Fruit fly (Drosophila melanogaster): ENCODE data around the gene nSyb.

nSyb gene

DNA sequence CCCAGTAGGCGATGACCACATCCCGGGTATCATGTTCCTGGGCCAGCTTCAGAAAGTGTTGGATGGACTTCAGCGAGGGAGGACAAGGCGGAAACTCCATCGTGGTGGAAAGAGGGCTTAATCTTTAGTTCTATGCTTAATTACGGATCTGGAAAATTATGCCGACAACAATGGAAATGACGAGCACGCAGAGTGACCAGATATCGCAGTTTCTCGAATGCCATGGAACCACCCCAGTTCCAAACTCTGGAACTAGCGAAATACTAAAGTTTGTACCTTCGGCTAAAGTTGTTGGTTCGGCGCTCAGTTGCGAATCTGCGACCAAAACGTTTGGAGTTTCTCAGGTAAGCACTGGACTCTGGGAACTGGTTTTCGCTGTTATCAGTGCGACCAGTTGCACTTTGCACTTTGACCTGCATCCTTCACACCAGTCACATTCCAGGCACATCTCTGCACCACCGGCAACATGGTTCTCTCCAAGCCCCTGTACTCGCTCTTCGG is 15.2 kb upstream of the nSyb start, which contains the start of the genes CG7970 and Vta1 (continued):
- TF ChIP-seq Eip93F (GFP tag; optimal IDR thresholded peaks at IDR 0.05): no peak
- no peak for TF ChIP-seq lz (GFP tag; optimal IDR thresholded peaks at IDR 0.05)
- TF ChIP-seq pdm3 (GFP tag; optimal IDR thresholded peaks at IDR 0.05): no peak
- peak; percentile 90 for TF ChIP-seq CG6276 (GFP tag; optimal IDR thresholded peaks at IDR 0.05)
- TF ChIP-seq ss (GFP tag; optimal IDR thresholded peaks at IDR 0.05): no peak
- no peak for TF ChIP-seq fkh (GFP tag; optimal IDR thresholded peaks at IDR 0.05)
- no peak for TF ChIP-seq CG4318 (GFP tag; optimal IDR thresholded peaks at IDR 0.05)
- TF ChIP-seq fd59A (GFP tag; optimal IDR thresholded peaks at IDR 0.05): no peak
- no peak for TF ChIP-seq Sox15 (GFP tag; optimal IDR thresholded peaks at IDR 0.05)
- TF ChIP-seq dac (GFP tag; optimal IDR thresholded peaks at IDR 0.05): no peak
- TF ChIP-seq vri (GFP tag; optimal IDR thresholded peaks at IDR 0.05): no peak
- TF ChIP-seq Blimp-1 (GFP tag; optimal IDR thresholded peaks at IDR 0.05): no peak
- peak; percentile 83 for TF ChIP-seq CG6808 (GFP tag; optimal IDR thresholded peaks at IDR 0.05)
- TF ChIP-seq Hr4 (GFP tag; optimal IDR thresholded peaks at IDR 0.05): no peak
- TF ChIP-seq Gug (GFP tag; IDR thresholded peaks at IDR 0.05): peak; percentile 13; the same call in 1 of the 2 replicates
- peak in 1 of 2 experiments; percentile 45 for TF ChIP-seq salr (GFP tag; optimal IDR thresholded peaks at IDR 0.05)
- no peak for TF ChIP-seq CG8319 (GFP tag; optimal IDR thresholded peaks at IDR 0.05)
- TF ChIP-seq CG31627 (GFP tag; optimal IDR thresholded peaks at IDR 0.05): no peak
- no peak for TF ChIP-seq Eip78C (GFP tag)
- no peak for TF ChIP-seq Sox14 (GFP tag; optimal IDR thresholded peaks at IDR 0.05)
- TF ChIP-seq Hr38 (GFP tag; optimal IDR thresholded peaks at IDR 0.05): no peak
- TF ChIP-seq net (GFP tag; optimal IDR thresholded peaks at IDR 0.05): peak; percentile 79
- TF ChIP-seq CG1621 (tag; optimal IDR thresholded peaks at IDR 0.05): peak; percentile 80
- TF ChIP-seq achi (GFP tag; optimal IDR thresholded peaks at IDR 0.05): no peak
- TF ChIP-seq CG16779 (tag; optimal IDR thresholded peaks at IDR 0.05): peak; percentile 75
- peak; percentile 35; the same call in 1 of the 3 replicates for TF ChIP-seq CG6163 (GFP tag; IDR thresholded peaks at IDR 0.05)
- TF ChIP-seq Lpt (GFP tag; optimal IDR thresholded peaks at IDR 0.05): peak; percentile 42
- TF ChIP-seq dsx (GFP tag; optimal IDR thresholded peaks at IDR 0.05; ENCODE audit: poor library complexity, severe bottlenecking): no peak
- TF ChIP-seq CG6854 (GFP tag; optimal IDR thresholded peaks at IDR 0.05): peak; percentile 79
- no peak for TF ChIP-seq CG11294 (GFP tag; IDR thresholded peaks at IDR 0.05)
- TF ChIP-seq CG3032 (tag; optimal IDR thresholded peaks at IDR 0.05): no peak
- no peak for TF ChIP-seq cyc (GFP tag; optimal IDR thresholded peaks at IDR 0.05)

DNA sequence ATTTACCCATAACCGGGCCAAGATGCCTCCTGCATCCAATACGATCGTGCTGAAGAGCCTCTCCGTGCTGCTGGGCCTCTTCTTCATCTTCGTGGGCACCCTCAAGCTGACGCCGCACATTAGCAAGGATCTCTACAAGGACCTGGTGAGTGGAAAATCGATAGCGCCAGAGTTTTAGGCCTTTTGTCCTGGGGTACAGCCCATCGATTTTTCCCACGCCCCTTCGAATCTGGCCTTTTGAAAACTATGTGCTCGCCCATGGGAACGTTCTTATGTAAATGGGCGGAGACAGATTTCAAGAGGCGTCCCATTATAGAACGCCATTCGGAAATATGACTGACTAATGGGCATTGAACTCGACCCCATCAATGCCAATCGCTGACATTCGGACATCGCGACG is 11.8 kb upstream of the nSyb start:
- TF ChIP-seq dsx (GFP tag; optimal IDR thresholded peaks at IDR 0.05; ENCODE audit: poor library complexity, severe bottlenecking): no peak
- TF ChIP-seq CG16779 (tag; optimal IDR thresholded peaks at IDR 0.05): no peak
- no peak for TF ChIP-seq Lpt (GFP tag; optimal IDR thresholded peaks at IDR 0.05)
- no peak for TF ChIP-seq net (GFP tag; optimal IDR thresholded peaks at IDR 0.05)
- TF ChIP-seq pdm3 (GFP tag; optimal IDR thresholded peaks at IDR 0.05): no peak
- TF ChIP-seq Hr4 (GFP tag; optimal IDR thresholded peaks at IDR 0.05): no peak
- TF ChIP-seq CG6792 (GFP tag; optimal IDR thresholded peaks at IDR 0.05): no peak
- no peak for TF ChIP-seq Gug (GFP tag; IDR thresholded peaks at IDR 0.05)
- no peak for TF ChIP-seq CG32006 (GFP tag; optimal IDR thresholded peaks at IDR 0.05)
- TF ChIP-seq fd59A (GFP tag; optimal IDR thresholded peaks at IDR 0.05): no peak
- no peak for TF ChIP-seq esn (GFP tag; optimal IDR thresholded peaks at IDR 0.05)
- TF ChIP-seq Eip78C (GFP tag): no peak
- TF ChIP-seq vri (GFP tag; optimal IDR thresholded peaks at IDR 0.05): no peak
- TF ChIP-seq CG8119 (GFP tag; IDR thresholded peaks at IDR 0.05): no peak
- TF ChIP-seq CG3919 (GFP tag; optimal IDR thresholded peaks at IDR 0.05): no peak

DNA sequence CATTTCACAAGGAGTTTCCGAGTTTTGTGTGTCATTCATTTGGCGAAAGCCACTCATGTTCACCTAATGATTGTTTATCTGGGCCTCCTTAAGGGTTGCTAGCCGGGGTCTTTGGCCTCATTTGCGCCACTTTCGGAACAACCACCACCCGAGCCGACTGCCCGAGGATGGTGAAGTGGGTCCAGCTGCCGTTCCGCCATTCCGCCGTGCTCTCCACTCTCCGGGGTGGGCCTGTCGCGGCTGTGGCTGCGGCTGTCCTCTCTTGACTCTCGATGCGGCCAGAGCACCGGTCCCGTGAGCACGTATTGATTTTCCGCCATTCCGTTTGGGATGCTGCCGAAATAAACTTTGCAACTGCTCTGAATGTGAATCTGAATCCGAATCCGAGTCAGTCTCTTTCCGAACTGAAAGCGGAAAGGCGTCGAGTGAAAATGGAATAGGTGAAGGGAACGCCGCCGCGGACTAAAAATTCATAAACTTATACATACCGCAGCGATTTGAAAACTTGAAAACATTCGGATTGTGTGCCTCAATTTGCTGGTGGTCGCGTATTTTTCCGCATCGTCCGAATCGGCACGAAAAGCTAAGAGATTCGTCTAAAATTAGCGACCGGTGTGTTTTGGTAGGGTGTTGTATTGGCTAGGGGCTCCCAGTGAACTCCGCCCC is 11.3 kb upstream of the nSyb start, which contains the start of gene CG13920:
TSS of gene CG13920 (plus strand) at position 255 of the 666 bp plus-strand sequence.
- no peak for TF ChIP-seq Eip78C (GFP tag)
- TF ChIP-seq CG8119 (GFP tag; IDR thresholded peaks at IDR 0.05): no peak
- TF ChIP-seq Sox14 (GFP tag; optimal IDR thresholded peaks at IDR 0.05): no peak
- TF ChIP-seq CG8632 (GFP tag; optimal IDR thresholded peaks at IDR 0.05): no peak
- no peak for TF ChIP-seq vri (GFP tag; optimal IDR thresholded peaks at IDR 0.05)
- TF ChIP-seq esn (GFP tag; optimal IDR thresholded peaks at IDR 0.05): no peak
- no peak for TF ChIP-seq CG31627 (GFP tag; optimal IDR thresholded peaks at IDR 0.05)
- TF ChIP-seq Hr4 (GFP tag; optimal IDR thresholded peaks at IDR 0.05): no peak
- no peak for TF ChIP-seq OdsH (GFP tag; optimal IDR thresholded peaks at IDR 0.05)
- TF ChIP-seq Hr38 (GFP tag; optimal IDR thresholded peaks at IDR 0.05): no peak
- TF ChIP-seq achi (GFP tag; optimal IDR thresholded peaks at IDR 0.05): no peak
- no peak for TF ChIP-seq fkh (GFP tag; optimal IDR thresholded peaks at IDR 0.05)
- no peak for TF ChIP-seq CG10669 (GFP tag; optimal IDR thresholded peaks at IDR 0.05)
- no peak for TF ChIP-seq Ets96B (tag; optimal IDR thresholded peaks at IDR 0.05)
- no peak for TF ChIP-seq CG3032 (tag; optimal IDR thresholded peaks at IDR 0.05)

All from whole organism, prepupa.